Fruit fly (Drosophila melanogaster) whole organism, wandering third instar larva: ENCODE data around the gene spen.
A peak's percentile ranks its signal among the peaks of the same experiment; 100 is the strongest.

Source experiments
- Abd-B ChIP-seq: fragments of >200 bp; optimal IDR thresholded peaks from 2 replicates; lab custom pipeline; 2017; ENCODE audit warnings: missing biosample characterization, missing genetic modification characterization
- CG32264 ChIP-seq: fragments of 200-800 bp; sonication (Bioruptor generic); optimal IDR thresholded peaks from 2 replicates; lab custom pipeline; 2016; ENCODE audit warnings: missing biosample characterization, missing genetic modification characterization
- CG9705 ChIP-seq: fragments of 200-800 bp; sonication (Bioruptor generic); optimal IDR thresholded peaks from 2 replicates; lab custom pipeline; 2018; ENCODE audit warnings: missing biosample characterization, mild to moderate bottlenecking, missing genetic modification characterization
- CrebA ChIP-seq: fragments of 200-800 bp; sonication (Bioruptor generic); optimal IDR thresholded peaks from 2 replicates; lab custom pipeline; 2016; ENCODE audit warnings: missing biosample characterization, mild to moderate bottlenecking, missing genetic modification characterization, borderline replicate concordance
- Dfd ChIP-seq: fragments of >200 bp; optimal IDR thresholded peaks from 2 replicates; lab custom pipeline; 2017; ENCODE audit warnings: missing biosample characterization, missing genetic modification characterization
- Dif ChIP-seq: fragments of 200-275, 200-300 bp; sonication (Bioruptor generic); optimal IDR thresholded peaks from 2 replicates; lab custom pipeline; 2018; ENCODE audit warnings: missing biosample characterization, missing genetic modification characterization; ENCODE audit not compliant: partially characterized antibody
- GATAd ChIP-seq: sonication (Bioruptor generic); optimal IDR thresholded peaks from 2 replicates; lab custom pipeline; 2016; ENCODE audit warnings: missing biosample characterization, missing genetic modification characterization
- HLH106 ChIP-seq: fragments of 200-800 bp; optimal IDR thresholded peaks from 3 replicates; lab custom pipeline; 2019; ENCODE audit warnings: missing biosample characterization, mild to moderate bottlenecking, missing genetic modification characterization, moderate library complexity
- Hnf4 ChIP-seq: fragments of 200-800 bp; sonication (Bioruptor generic); optimal IDR thresholded peaks from 2 replicates; lab custom pipeline; 2016; ENCODE audit warnings: missing biosample characterization, mild to moderate bottlenecking, missing genetic modification characterization
- Hr83 ChIP-seq: fragments of 200-300 bp; sonication (Bioruptor generic); optimal IDR thresholded peaks from 2 replicates; lab custom pipeline; 2016; ENCODE audit warnings: missing biosample characterization, mild to moderate bottlenecking, missing genetic modification characterization, moderate library complexity; ENCODE audit not compliant: poor library complexity, severe bottlenecking
- Jra ChIP-seq: sonication (Bioruptor generic); optimal IDR thresholded peaks from 2 replicates; lab custom pipeline; 2016; ENCODE audit warnings: missing biosample characterization, missing genetic modification characterization
- Mio ChIP-seq: sonication (Bioruptor generic); optimal IDR thresholded peaks from 2 replicates; lab custom pipeline; 2016; ENCODE audit warnings: missing biosample characterization, missing genetic modification characterization
- Myc ChIP-seq: fragments of >200 bp; optimal IDR thresholded peaks from 2 replicates; lab custom pipeline; 2017
- N ChIP-seq: fragments of >200 bp; optimal IDR thresholded peaks from 2 replicates; lab custom pipeline; 2018; ENCODE audit warnings: missing biosample characterization, missing external identifiers, missing genetic modification characterization
- OdsH ChIP-seq: fragments of 200-800 bp; sonication (Bioruptor generic); optimal IDR thresholded peaks from 2 replicates; lab custom pipeline; 2016; ENCODE audit warnings: missing biosample characterization, mild to moderate bottlenecking, missing genetic modification characterization
- Rel ChIP-seq, 2 experiments: fragments of 200-800 bp; sonication (Bioruptor generic) in 1 of 2; optimal IDR thresholded peaks; 2 replicates in 1 of 2; 3 replicates in 1 of 2; lab custom pipeline; 2016 to 2019; ENCODE audit warnings: mild to moderate bottlenecking in 2 of 2, missing biosample characterization in 2 of 2, missing genetic modification characterization in 2 of 2, moderate library complexity in 1 of 2
- Sp1 ChIP-seq: fragments of 200-800 bp; sonication (Bioruptor generic); optimal IDR thresholded peaks from 3 replicates; lab custom pipeline; 2019; ENCODE audit warnings: missing biosample characterization, mild to moderate bottlenecking, missing genetic modification characterization, moderate library complexity
- Vsx2 ChIP-seq: fragments of 200-300, 225-300 bp; sonication (Bioruptor generic); optimal IDR thresholded peaks from 2 replicates; lab custom pipeline; 2018; ENCODE audit warnings: missing biosample characterization, missing genetic modification characterization; ENCODE audit not compliant: partially characterized antibody
- br ChIP-seq: fragments of 200-800 bp; sonication (Bioruptor generic); optimal IDR thresholded peaks from 2 replicates; lab custom pipeline; 2016; ENCODE audit warnings: missing biosample characterization, missing genetic modification characterization
- dl ChIP-seq, 2 experiments: fragments of 175-275, 200-275 bp in 1 of 2; fragments of 200-275 bp in 1 of 2; sonication (Bioruptor generic); optimal IDR thresholded peaks; lab custom pipeline; 2018; ENCODE audit warnings: mild to moderate bottlenecking in 2 of 2, missing biosample characterization in 2 of 2, missing genetic modification characterization in 2 of 2, moderate library complexity in 2 of 2; ENCODE audit not compliant: partially characterized antibody in 2 of 2, insufficient read depth in 1 of 2
- dmrt93B ChIP-seq: fragments of 200-800 bp; sonication (Bioruptor generic); optimal IDR thresholded peaks from 2 replicates; lab custom pipeline; 2018; ENCODE audit warnings: missing biosample characterization, mild to moderate bottlenecking, missing genetic modification characterization
- dsf ChIP-seq: sonication (Bioruptor generic); optimal IDR thresholded peaks from 2 replicates; lab custom pipeline; 2016; ENCODE audit warnings: missing biosample characterization, missing genetic modification characterization, borderline replicate concordance
- ey ChIP-seq: fragments of 200-800 bp; sonication (Bioruptor generic); optimal IDR thresholded peaks from 2 replicates; lab custom pipeline; 2016; ENCODE audit warnings: missing biosample characterization, missing genetic modification characterization
- foxo ChIP-seq, 2 experiments: fragments of 200-800 bp; sonication (Bioruptor generic); optimal IDR thresholded peaks; 2 replicates in 1 of 2; 3 replicates in 1 of 2; lab custom pipeline; 2016 to 2017; ENCODE audit warnings: missing biosample characterization in 2 of 2, missing genetic modification characterization in 2 of 2
- fru ChIP-seq: fragments of 200-800 bp; sonication (Bioruptor generic); optimal IDR thresholded peaks from 3 replicates; lab custom pipeline; 2016; ENCODE audit warnings: missing biosample characterization, mild to moderate bottlenecking, missing genetic modification characterization
- h ChIP-seq: fragments of 200-800 bp; sonication (Bioruptor generic); optimal IDR thresholded peaks from 3 replicates; lab custom pipeline; 2016; ENCODE audit warnings: missing biosample characterization, mild to moderate bottlenecking, missing genetic modification characterization
- jim ChIP-seq: fragments of 175-275, 200-325 bp; sonication (Bioruptor generic); optimal IDR thresholded peaks from 2 replicates; lab custom pipeline; 2016; ENCODE audit warnings: missing biosample characterization, mild to moderate bottlenecking, missing genetic modification characterization
- lola ChIP-seq: fragments of >200 bp; optimal IDR thresholded peaks from 2 replicates; lab custom pipeline; 2017; ENCODE audit warnings: missing biosample characterization, missing genetic modification characterization
- pan ChIP-seq: fragments of >200 bp; optimal IDR thresholded peaks from 2 replicates; lab custom pipeline; 2017
- psq ChIP-seq: fragments of 200-800 bp; sonication (Bioruptor generic); optimal IDR thresholded peaks from 3 replicates; lab custom pipeline; 2017; ENCODE audit warnings: missing biosample characterization, mild to moderate bottlenecking, missing genetic modification characterization, moderate library complexity
- rgr ChIP-seq: fragments of 200-800 bp; sonication (Bioruptor generic); optimal IDR thresholded peaks from 3 replicates; lab custom pipeline; 2016; ENCODE audit warnings: missing biosample characterization, mild to moderate bottlenecking, missing genetic modification characterization
- sage ChIP-seq: fragments of 200-800 bp; sonication (Bioruptor generic); optimal IDR thresholded peaks from 2 replicates; lab custom pipeline; 2016; ENCODE audit warnings: missing biosample characterization, mild to moderate bottlenecking, missing genetic modification characterization
- sv ChIP-seq: fragments of 200-800 bp; sonication (Bioruptor generic); optimal IDR thresholded peaks from 3 replicates; lab custom pipeline; 2016; ENCODE audit warnings: missing biosample characterization, missing genetic modification characterization
- tai ChIP-seq: sonication (Bioruptor generic); optimal IDR thresholded peaks from 2 replicates; lab custom pipeline; 2016; ENCODE audit warnings: missing biosample characterization, missing genetic modification characterization
- woc ChIP-seq: sonication (Bioruptor generic); optimal IDR thresholded peaks from 2 replicates; lab custom pipeline; 2016; ENCODE audit warnings: missing biosample characterization, mild to moderate bottlenecking, missing genetic modification characterization

spen gene

dm6 chr2L:219441-220033 lies 60.7 kb downstream of the spen start:
- TF ChIP-seq CG9705 (no peak), psq (GFP tag; lab: Kevin White, UChicago) (peak; percentile 25), dl (GFP tag; optimal IDR thresholded peaks at IDR 0.05; lab: Kevin White, UChicago; ENCODE audit: insufficient read depth in 1 of 2, partially characterized antibody in 2 of 2) (no peak)

- TF ChIP-seq Dif (GFP tag; lab: Kevin White, UChicago) (peak; percentile 59), foxo (GFP tag; optimal IDR thresholded peaks at IDR 0.05; lab: Kevin White, UChicago) (no peak), dsf (no peak), CG9705 (no peak), GATAd (GFP tag; lab: Kevin White, UChicago) (no peak), tai (no peak), psq (GFP tag; lab: Kevin White, UChicago) (peak; percentile 96), rgr (GFP tag; lab: Kevin White, UChicago) (no peak), Dfd (GFP tag; lab: Kevin White, UChicago) (no peak)
Observed at dm6 chr2L:220509-220908, 61.7 kb downstream of the spen start.

- TF ChIP-seq N (GFP tag; lab: Kevin White, UChicago) (no peak), sage (GFP tag; lab: Kevin White, UChicago) (no peak), HLH106 (no peak), lola (GFP tag; lab: Kevin White, UChicago) (no peak), rgr (GFP tag; lab: Kevin White, UChicago) (no peak), dsf (no peak), foxo (GFP tag; optimal IDR thresholded peaks at IDR 0.05; lab: Kevin White, UChicago) (no peak), Jra (GFP tag; lab: Kevin White, UChicago) (no peak), tai (no peak), Hr83 (no peak), Mio (no peak), GATAd (GFP tag; lab: Kevin White, UChicago) (no peak), psq (GFP tag; lab: Kevin White, UChicago) (no peak), Sp1 (GFP tag; lab: Kevin White, UChicago) (no peak), sv (GFP tag; lab: Kevin White, UChicago) (no peak), Abd-B (GFP tag; lab: Kevin White, UChicago) (no peak), CG9705 (no peak), jim (GFP tag; lab: Kevin White, UChicago) (no peak)
Observed at dm6 chr2L:221152-221551, 62.3 kb downstream of the spen start.

- TF ChIP-seq Hr83 (peak; percentile 60), dmrt93B (GFP tag; lab: Kevin White, UChicago) (no peak), h (GFP tag; lab: Kevin White, UChicago) (peak; percentile 50), sage (GFP tag; lab: Kevin White, UChicago) (peak; percentile 36), OdsH (no peak), br (peak; percentile 13), Sp1 (GFP tag; lab: Kevin White, UChicago) (peak; percentile 26), Myc (lab: Kevin White, UChicago) (no peak), CG32264 (peak; percentile 47), CrebA (GFP tag; lab: Kevin White, UChicago) (no peak), pan (no peak), woc (peak; percentile 13), GATAd (GFP tag; lab: Kevin White, UChicago) (no peak), psq (GFP tag; lab: Kevin White, UChicago) (peak; percentile 89), HLH106 (no peak), Mio (no peak), Rel (GFP tag; optimal IDR thresholded peaks at IDR 0.05; lab: Kevin White, UChicago) (peak; percentile 64), Rel (tag; optimal IDR thresholded peaks at IDR 0.05; lab: Kevin White, UChicago) (peak; percentile 29), Vsx2 (GFP tag; lab: Kevin White, UChicago) (peak; percentile 29), foxo (GFP tag; optimal IDR thresholded peaks at IDR 0.05; lab: Kevin White, UChicago) (peak; percentile 3 to 76), jim (GFP tag; lab: Kevin White, UChicago) (peak; percentile 52), Abd-B (GFP tag; lab: Kevin White, UChicago) (no peak), dsf (no peak), sv (GFP tag; lab: Kevin White, UChicago) (no peak), N (GFP tag; lab: Kevin White, UChicago) (no peak), Hnf4 (peak; percentile 40), ey (no peak), rgr (GFP tag; lab: Kevin White, UChicago) (peak; percentile 16), Dif (GFP tag; lab: Kevin White, UChicago) (peak; percentile 84), lola (GFP tag; lab: Kevin White, UChicago) (no peak), fru (GFP tag; lab: Kevin White, UChicago) (peak; percentile 45), dl (GFP tag; optimal IDR thresholded peaks at IDR 0.05; lab: Kevin White, UChicago; ENCODE audit: insufficient read depth in 1 of 2, partially characterized antibody in 2 of 2) (peak; percentile 82 to 86), Jra (GFP tag; lab: Kevin White, UChicago) (peak; percentile 56), CG9705 (no peak)
Observed at dm6 chr2L:221939-222489, 63.2 kb downstream of the spen start.
